Fruit fly (Drosophila melanogaster) whole organism, pupa: ENCODE measurements around the gene Pnn.

Experiments
- CG10348 ChIP-seq: fragments of 200-800 bp; sonication (Bioruptor generic); IDR thresholded peaks from 2 replicates; pipeline ENCODE4 v1.3.6; 2022; ENCODE audit warnings: missing biosample characterization, missing genetic modification characterization
- CG12605 ChIP-seq: fragments of 200-800 bp; sonication (Bioruptor generic); IDR thresholded peaks from 2 replicates; pipeline ENCODE4 v1.3.6; 2022; ENCODE audit warnings: missing biosample characterization, missing genetic modification characterization
- CG13204 ChIP-seq: fragments of 200-800 bp; sonication (Bioruptor generic); optimal IDR thresholded peaks from 2 replicates; lab custom pipeline; 2018; ENCODE audit warnings: missing biosample characterization, mild to moderate bottlenecking, missing genetic modification characterization, moderate library complexity
- CG14655 ChIP-seq: fragments of 200-800 bp; sonication (Bioruptor generic); optimal IDR thresholded peaks from 3 replicates; lab custom pipeline; 2017; ENCODE audit warnings: mild to moderate bottlenecking, missing biosample characterization, missing genetic modification reagents, missing genetic modification characterization
- CG15710 ChIP-seq: fragments of 200-800 bp; sonication (Bioruptor generic); optimal IDR thresholded peaks from 2 replicates; lab custom pipeline; 2018; ENCODE audit warnings: missing biosample characterization, mild to moderate bottlenecking, missing genetic modification characterization, moderate library complexity
- CG17806 ChIP-seq: fragments of 200-800 bp; sonication (Bioruptor generic); optimal IDR thresholded peaks from 2 replicates; lab custom pipeline; 2018; ENCODE audit warnings: missing biosample characterization, mild to moderate bottlenecking, missing genetic modification characterization, moderate library complexity
- CG32121 ChIP-seq: fragments of 200-800 bp; sonication (Bioruptor generic); IDR thresholded peaks from 2 replicates; pipeline ENCODE4 v1.3.6; 2022; ENCODE audit warnings: missing biosample characterization, missing genetic modification characterization
- CG34367 ChIP-seq: fragments of 200-800 bp; sonication (Bioruptor generic); optimal IDR thresholded peaks from 2 replicates; lab custom pipeline; 2018; ENCODE audit warnings: missing biosample characterization, mild to moderate bottlenecking, missing genetic modification characterization
- CG4496 ChIP-seq: fragments of 200-800 bp; sonication (Bioruptor generic); IDR thresholded peaks from 3 replicates; pipeline ENCODE4 v1.3.6; 2022; ENCODE audit warnings: missing biosample characterization, missing genetic modification characterization
- CG8159 ChIP-seq: fragments of 200-800 bp; sonication (Bioruptor generic); optimal IDR thresholded peaks from 3 replicates; lab custom pipeline; 2018; ENCODE audit warnings: missing biosample characterization, mild to moderate bottlenecking, missing genetic modification characterization, moderate library complexity
- CG8301 ChIP-seq: fragments of 200-800 bp; sonication (Bioruptor generic); optimal IDR thresholded peaks from 2 replicates; lab custom pipeline; 2018; ENCODE audit warnings: missing biosample characterization, mild to moderate bottlenecking, missing genetic modification characterization
- CG9948 ChIP-seq: fragments of 200-800 bp; sonication (Bioruptor generic); optimal IDR thresholded peaks from 2 replicates; lab custom pipeline; 2018; ENCODE audit warnings: missing biosample characterization, mild to moderate bottlenecking, missing genetic modification characterization, moderate library complexity
- D1 ChIP-seq: fragments of 200-800 bp; sonication (Bioruptor generic); optimal IDR thresholded peaks from 2 replicates; lab custom pipeline; 2018; ENCODE audit warnings: missing biosample characterization, mild to moderate bottlenecking, missing genetic modification characterization, moderate library complexity
- EcR ChIP-seq: fragments of 200-800 bp; sonication (Bioruptor generic); optimal IDR thresholded peaks from 3 replicates; lab custom pipeline; 2019; ENCODE audit warnings: missing biosample characterization, missing genetic modification characterization, mild to moderate bottlenecking, moderate library complexity, missing genetic modification reagents
- Ets98B ChIP-seq: fragments of 200-800 bp; sonication (Bioruptor generic); IDR thresholded peaks from 2 replicates; pipeline ENCODE4 v1.3.6; 2022; ENCODE audit warnings: missing biosample characterization, missing genetic modification characterization
- Pif1A ChIP-seq: fragments of 200-800 bp; sonication (Bioruptor generic); optimal IDR thresholded peaks from 3 replicates; lab custom pipeline; 2016; ENCODE audit warnings: missing biosample characterization, missing genetic modification characterization
- Pif1B ChIP-seq: fragments of 200-800 bp; sonication (Bioruptor generic); optimal IDR thresholded peaks from 3 replicates; lab custom pipeline; 2016; ENCODE audit warnings: missing biosample characterization, missing genetic modification characterization
- Snoo ChIP-seq: fragments of 200-800 bp; sonication (Bioruptor generic); optimal IDR thresholded peaks from 3 replicates; lab custom pipeline; 2017; ENCODE audit warnings: missing biosample characterization, mild to moderate bottlenecking, missing genetic modification characterization, inconsistent platforms
- fd96Ca ChIP-seq: fragments of 200-800 bp; sonication (Bioruptor generic); IDR thresholded peaks from 3 replicates; pipeline ENCODE4 v1.3.6; 2022; ENCODE audit warnings: missing biosample characterization, missing genetic modification characterization
- gl ChIP-seq: fragments of 200-800 bp; sonication (Bioruptor generic); optimal IDR thresholded peaks from 2 replicates; lab custom pipeline; 2018; ENCODE audit warnings: missing biosample characterization, mild to moderate bottlenecking, missing genetic modification characterization
- rn ChIP-seq: fragments of 200-800 bp; sonication (Bioruptor generic); IDR thresholded peaks from 2 replicates; pipeline ENCODE4 v1.3.6; 2022; ENCODE audit warnings: missing biosample characterization, missing genetic modification characterization

The Pnn gene

DNA sequence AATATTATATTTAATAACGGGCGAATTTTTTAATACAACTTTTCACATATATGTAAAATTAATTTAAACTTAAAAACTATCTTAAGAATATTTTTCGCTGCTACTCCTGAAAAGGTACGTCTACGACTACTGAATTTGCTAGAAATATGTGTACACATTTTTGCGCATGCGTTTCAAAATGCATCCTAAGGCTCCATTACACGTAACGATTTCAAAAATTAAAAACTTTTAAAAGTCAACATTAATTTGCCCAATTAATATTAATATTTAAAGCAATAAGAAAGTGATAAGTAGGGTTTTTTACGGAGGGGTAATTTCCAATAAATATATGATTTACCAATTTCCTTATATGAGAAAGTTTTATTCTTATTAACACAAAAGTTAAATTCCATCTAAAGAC, 9.9 kb upstream of the Pnn start, which contains the start of gene FoxP:
Gene FoxP (minus strand): TSS at position 89 of the 400 bp plus-strand sequence.
- TF ChIP-seq CG17806 (tag; lab: Kevin White, UChicago) (no peak), CG32121 (GFP tag; lab: Robert Waterston, UW) (no peak), Pif1B (GFP tag; lab: Kevin White, UChicago) (no peak), CG8301 (no peak), D1 (no peak), CG15710 (tag; lab: Kevin White, UChicago) (no peak), CG12605 (no peak), CG9948 (tag; lab: Kevin White, UChicago) (no peak), fd96Ca (GFP tag; lab: Robert Waterston, UW) (no peak), EcR (GFP tag; lab: Kevin White, UChicago) (no peak), rn (GFP tag; lab: Robert Waterston, UW) (no peak), CG10348 (GFP tag; lab: Robert Waterston, UW) (no peak), Ets98B (GFP tag; lab: Robert Waterston, UW) (no peak), gl (tag; lab: Kevin White, UChicago) (no peak), CG13204 (GFP tag; lab: Kevin White, UChicago) (no peak), CG4496 (GFP tag; lab: Robert Waterston, UW) (no peak), Pif1A (GFP tag; lab: Kevin White, UChicago) (no peak), CG14655 (GFP tag; lab: Kevin White, UChicago) (no peak)
- TF ChIP-seq, all 21 proteins: peak for 0

DNA sequence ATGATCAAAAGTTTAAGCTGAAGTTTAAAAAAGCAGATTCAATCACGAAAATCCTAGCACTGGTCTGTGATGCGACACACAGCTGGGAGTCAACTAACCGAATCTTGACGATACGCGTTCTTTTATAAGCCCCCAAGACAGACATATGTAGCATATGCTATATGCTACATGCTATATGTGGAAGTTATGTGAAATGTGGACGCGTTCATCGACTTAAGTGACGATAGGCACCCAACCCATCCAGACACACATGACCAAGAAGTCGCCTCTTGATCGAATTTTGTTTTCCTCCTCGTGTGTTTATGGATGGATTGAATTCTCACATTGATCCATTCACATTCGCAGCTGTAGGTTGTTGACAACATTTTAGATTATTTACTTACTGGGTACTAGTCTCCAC, 7.5 kb upstream of the Pnn start, which contains the start of gene alphaTub85E:
Gene alphaTub85E (minus strand): TSS at position 101 of the 400 bp plus-strand sequence.
- TF ChIP-seq CG8301 (no peak), CG8159 (no peak), CG10348 (GFP tag; lab: Robert Waterston, UW) (no peak)

dm6 chr3R:9735151-9735550, 5.5 kb upstream of the Pnn start:
- TF ChIP-seq CG8301: no peak
- TF ChIP-seq EcR (GFP tag; lab: Kevin White, UChicago): no peak
- TF ChIP-seq CG8159: no peak
- no peak for TF ChIP-seq gl (tag; lab: Kevin White, UChicago)
- no peak for TF ChIP-seq CG12605
- no peak for TF ChIP-seq Snoo (tag; lab: Kevin White, UChicago)
- no peak for TF ChIP-seq CG14655 (GFP tag; lab: Kevin White, UChicago)
- TF ChIP-seq Ets98B (GFP tag; lab: Robert Waterston, UW): no peak
- no peak for TF ChIP-seq CG32121 (GFP tag; lab: Robert Waterston, UW)
- TF ChIP-seq D1: no peak
- TF ChIP-seq CG17806 (tag; lab: Kevin White, UChicago): no peak
- TF ChIP-seq CG4496 (GFP tag; lab: Robert Waterston, UW): no peak
- TF ChIP-seq CG34367 (tag; lab: Kevin White, UChicago): no peak
- TF ChIP-seq CG9948 (tag; lab: Kevin White, UChicago): no peak
- no peak for TF ChIP-seq Pif1B (GFP tag; lab: Kevin White, UChicago)
- TF ChIP-seq CG10348 (GFP tag; lab: Robert Waterston, UW): no peak

DNA sequence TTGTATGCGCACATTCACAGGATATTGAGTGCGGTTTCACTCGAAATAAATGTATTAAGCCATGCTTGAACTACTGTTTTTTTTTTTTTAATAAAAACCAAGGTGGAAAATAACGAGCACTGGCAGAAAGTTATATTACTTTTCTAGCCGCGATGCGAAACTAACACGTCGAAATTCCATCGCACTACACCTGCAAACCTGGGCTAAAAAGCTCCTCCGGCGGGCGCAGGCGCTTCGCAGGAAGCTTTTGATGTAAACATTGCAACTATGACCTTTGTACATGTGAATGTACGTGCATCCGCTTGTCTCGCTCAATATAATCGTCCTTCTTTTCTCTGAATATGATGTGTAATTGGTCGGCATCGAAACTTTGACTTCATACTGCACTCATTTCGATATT, 906 bp upstream of the Pnn start, which contains the start of gene side-VII:
Gene side-VII (minus strand): TSS at position 187 of the 400 bp plus-strand sequence.
- TF ChIP-seq D1 (no peak), gl (tag; lab: Kevin White, UChicago) (no peak), Pif1B (GFP tag; lab: Kevin White, UChicago) (no peak), fd96Ca (GFP tag; lab: Robert Waterston, UW) (no peak), CG34367 (tag; lab: Kevin White, UChicago) (no peak), CG17806 (tag; lab: Kevin White, UChicago) (no peak), CG4496 (GFP tag; lab: Robert Waterston, UW) (no peak), CG15710 (tag; lab: Kevin White, UChicago) (no peak), rn (GFP tag; lab: Robert Waterston, UW) (no peak), CG32121 (GFP tag; lab: Robert Waterston, UW) (no peak), CG9948 (tag; lab: Kevin White, UChicago) (no peak), CG12605 (no peak), CG8301 (no peak), Snoo (tag; lab: Kevin White, UChicago) (no peak), CG10348 (GFP tag; lab: Robert Waterston, UW) (no peak), CG14655 (GFP tag; lab: Kevin White, UChicago) (no peak), EcR (GFP tag; lab: Kevin White, UChicago) (no peak), CG13204 (GFP tag; lab: Kevin White, UChicago) (no peak), Pif1A (GFP tag; lab: Kevin White, UChicago) (no peak), Ets98B (GFP tag; lab: Robert Waterston, UW) (no peak)

DNA sequence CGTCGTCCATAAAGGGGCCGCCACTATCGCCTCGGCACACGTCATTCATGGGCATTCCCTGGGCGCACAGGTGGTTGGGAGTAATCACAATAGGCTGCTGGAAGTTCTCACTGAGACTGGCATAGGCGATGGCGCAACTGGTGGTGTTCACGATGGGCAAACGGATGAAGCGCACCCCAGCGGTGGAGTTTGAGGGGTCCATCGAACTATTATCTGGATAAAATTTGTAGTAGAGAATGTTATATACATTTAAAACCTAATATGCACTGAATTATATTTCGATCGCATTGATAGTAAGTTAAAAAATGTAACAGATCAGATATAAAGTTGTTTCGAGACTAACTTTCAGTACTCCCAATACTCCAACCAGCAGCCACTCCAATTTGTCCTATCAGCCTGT, 2.5 kb downstream of the Pnn start, which contains the start of gene CG31415:
Gene CG31415 (plus strand): TSS at position 301 of the 400 bp plus-strand sequence.
- TF ChIP-seq CG9948 (tag; lab: Kevin White, UChicago) (no peak), fd96Ca (GFP tag; lab: Robert Waterston, UW) (no peak), CG34367 (tag; lab: Kevin White, UChicago) (no peak), Ets98B (GFP tag; lab: Robert Waterston, UW) (no peak), EcR (GFP tag; lab: Kevin White, UChicago) (no peak), CG10348 (GFP tag; lab: Robert Waterston, UW) (no peak)

DNA sequence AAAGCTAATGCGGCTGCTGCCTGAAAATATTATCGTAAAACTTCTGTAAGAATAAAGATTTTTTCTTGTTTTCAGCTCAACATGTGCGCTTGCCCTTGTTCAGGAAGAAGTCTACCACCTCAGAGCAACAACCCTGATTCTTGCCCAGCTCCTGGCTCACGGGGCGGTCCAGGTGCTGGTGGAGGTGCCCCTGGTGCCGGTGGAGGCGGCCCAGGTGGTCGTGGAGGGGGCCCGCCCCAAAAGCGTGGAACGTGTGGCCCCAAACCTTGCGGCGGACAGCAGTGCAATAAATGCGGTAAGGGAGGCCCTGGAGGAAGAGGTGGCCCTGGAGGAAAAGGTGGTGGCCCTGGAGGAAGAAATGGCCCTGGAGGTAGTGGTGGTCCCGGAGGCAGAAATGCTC, 3.3 kb downstream of the Pnn start:
- no peak for TF ChIP-seq Ets98B (GFP tag; lab: Robert Waterston, UW)
